Fruit fly (Drosophila melanogaster): ENCODE data around the gene CG11885.
A peak's percentile ranks its signal among the peaks of the same experiment; 100 is the strongest.

The CG11885 gene

dm6 chr2L:425491-425890, 4.2 kb upstream of the CG11885 start (continued):
- TF ChIP-seq Ets65A (GFP tag) (no peak), en (GFP tag; optimal IDR thresholded peaks at IDR 0.05) (no peak), Neu2 (GFP tag; optimal IDR thresholded peaks at IDR 0.05; ENCODE audit: borderline replicate concordance) (no peak), Rfx (GFP tag; IDR thresholded peaks at IDR 0.05) (no peak), slbo (GFP tag; IDR thresholded peaks at IDR 0.05) (no peak), CG2202 (tag; optimal IDR thresholded peaks at IDR 0.05) (peak; percentile 3), CG1602 (GFP tag; optimal IDR thresholded peaks at IDR 0.05) (no peak), CG18619 (GFP tag; optimal IDR thresholded peaks at IDR 0.05) (no peak), CG15514 (GFP tag; optimal IDR thresholded peaks at IDR 0.05) (peak; percentile 39), Fer3 (tag; optimal IDR thresholded peaks at IDR 0.05) (no peak), row (GFP tag; IDR thresholded peaks at IDR 0.05) (no peak), unpg (GFP tag; optimal IDR thresholded peaks at IDR 0.05) (peak; percentile 3), sens-2 (GFP tag; IDR thresholded peaks at IDR 0.05) (no peak), bab2 (GFP tag; optimal IDR thresholded peaks at IDR 0.05) (no peak), CG11504 (tag; optimal IDR thresholded peaks at IDR 0.05) (peak; percentile 12), her (GFP tag; optimal IDR thresholded peaks at IDR 0.05) (no peak), CG17612 (GFP tag; IDR thresholded peaks at IDR 0.05) (no peak), CG11247 (GFP tag; IDR thresholded peaks at IDR 0.05) (no peak), CG17568 (GFP tag; optimal IDR thresholded peaks at IDR 0.05) (peak; percentile 31), CG2116 (GFP tag; optimal IDR thresholded peaks at IDR 0.05) (no peak), fd3F (GFP tag; optimal IDR thresholded peaks at IDR 0.05) (peak; percentile 6), bsh (GFP tag; optimal IDR thresholded peaks at IDR 0.05) (peak in 1 of 2 experiments; percentile 29), CG17385 (GFP tag; optimal IDR thresholded peaks at IDR 0.05) (no peak)

- TF ChIP-seq corto (GFP tag; optimal IDR thresholded peaks at IDR 0.05) = peak; percentile 68
- TF ChIP-seq Ets97D (GFP tag; optimal IDR thresholded peaks at IDR 0.05) = no peak
- peak; percentile 39 for TF ChIP-seq sens (GFP tag)
- TF ChIP-seq lbe (GFP tag; optimal IDR thresholded peaks at IDR 0.05) = peak; percentile 86
- peak in 1 of 2 experiments; percentile 28 for TF ChIP-seq bsh (GFP tag; optimal IDR thresholded peaks at IDR 0.05)
Measured at dm6 chr2L:423160-423559, 1.9 kb upstream of the CG11885 start.

dm6 chr2L:422573-422972, 1.3 kb upstream of the CG11885 start, which contains the start of gene BBS8:
Gene BBS8, plus strand, starts transcription at chr2L:422873.
- TF ChIP-seq dan (GFP tag; IDR thresholded peaks at IDR 0.05) (no peak), sim (GFP tag; IDR thresholded peaks at IDR 0.05) (no peak), CG17829 (tag; optimal IDR thresholded peaks at IDR 0.05) (no peak), CG13894 (tag; optimal IDR thresholded peaks at IDR 0.05) (no peak), vvl (GFP tag; IDR thresholded peaks at IDR 0.05) (no peak), PHDP (tag; optimal IDR thresholded peaks at IDR 0.05) (no peak), gce (GFP tag; IDR thresholded peaks at IDR 0.05) (no peak), fd96Cb (tag; optimal IDR thresholded peaks at IDR 0.05) (no peak)

dm6 chr2L:419620-420184, 1.5 kb downstream of the CG11885 start, which contains the start of the genes CG13690 and RpLP1:
Gene CG13690, minus strand, starts transcription at chr2L:419652.
Gene RpLP1, plus strand, starts transcription at chr2L:419952.
- peak; percentile 76 for TF ChIP-seq CG11723 (GFP tag; optimal IDR thresholded peaks at IDR 0.05)
- peak; percentile 15 for TF ChIP-seq CG10654 (GFP tag; optimal IDR thresholded peaks at IDR 0.05)
- TF ChIP-seq CG10321 (GFP tag; IDR thresholded peaks at IDR 0.05) = no peak; the same call in 1 of the 2 replicates
- peak; percentile 83 for TF ChIP-seq CG15011 (GFP tag; optimal IDR thresholded peaks at IDR 0.05)
- peak; percentile 91 for TF ChIP-seq caup (GFP tag; optimal IDR thresholded peaks at IDR 0.05; ENCODE audit: severe bottlenecking)
- TF ChIP-seq CG3065 (GFP tag; optimal IDR thresholded peaks at IDR 0.05) = no peak
- no peak for TF ChIP-seq Dip2 (GFP tag; IDR thresholded peaks at IDR 0.05)
- TF ChIP-seq BtbVII (GFP tag; optimal IDR thresholded peaks at IDR 0.05) = peak; percentile 88
- no peak for TF ChIP-seq CG6175 (GFP tag; IDR thresholded peaks at IDR 0.05)
- TF ChIP-seq GATAe (GFP tag; conservative IDR thresholded peaks at IDR 0.05) = no peak
- peak; percentile 92 for TF ChIP-seq CG8924 (tag; optimal IDR thresholded peaks at IDR 0.05)
- TF ChIP-seq CG31441 (GFP tag; IDR thresholded peaks at IDR 0.05) = peak; percentile 85
- TF ChIP-seq CG1647 (GFP tag; optimal IDR thresholded peaks at IDR 0.05) = peak; percentile 65
- peak; percentile 69; the same call in 1 of the 3 replicates for TF ChIP-seq gce (GFP tag; IDR thresholded peaks at IDR 0.05)

Measured in whole organism, embryonic.